Fruit fly (Drosophila melanogaster) whole organism, prepupa: ENCODE results near the gene CG18233.

Experiments
- Blimp-1 ChIP-seq: fragments of 200-800 bp; sonication (Bioruptor generic); optimal IDR thresholded peaks from 3 replicates; lab custom pipeline; 2017; ENCODE audit warnings: missing biosample characterization, missing genetic modification characterization, mild to moderate bottlenecking, moderate library complexity, missing genetic modification reagents
- CG10631 ChIP-seq: fragments of 200-800 bp; sonication (Bioruptor generic); optimal IDR thresholded peaks from 2 replicates; lab custom pipeline; 2016; ENCODE audit warnings: missing biosample characterization, missing genetic modification characterization
- CG10669 ChIP-seq: fragments of 200-800 bp; sonication (Bioruptor generic); optimal IDR thresholded peaks from 3 replicates; lab custom pipeline; 2018; ENCODE audit warnings: missing biosample characterization, mild to moderate bottlenecking, missing genetic modification characterization, moderate library complexity
- CG11902 ChIP-seq: fragments of 200-800 bp; sonication (Bioruptor generic); optimal IDR thresholded peaks from 3 replicates; lab custom pipeline; 2016; ENCODE audit warnings: missing biosample characterization, missing genetic modification characterization
- CG15336 ChIP-seq: fragments of 200-800 bp; sonication (Bioruptor generic); IDR thresholded peaks from 2 replicates; pipeline ENCODE4 v1.3.6; 2022; ENCODE audit warnings: missing biosample characterization, missing genetic modification characterization
- CG1621 ChIP-seq: fragments of 200-800 bp; sonication (Bioruptor generic); optimal IDR thresholded peaks from 3 replicates; lab custom pipeline; 2018; ENCODE audit warnings: missing biosample characterization, mild to moderate bottlenecking, missing genetic modification characterization
- CG16779 ChIP-seq: fragments of 200-800 bp; sonication (Bioruptor generic); optimal IDR thresholded peaks from 3 replicates; lab custom pipeline; 2017; ENCODE audit warnings: missing biosample characterization, mild to moderate bottlenecking, missing genetic modification characterization
- CG3032 ChIP-seq: fragments of 200-800 bp; optimal IDR thresholded peaks from 2 replicates; lab custom pipeline; 2019; ENCODE audit warnings: missing biosample characterization, mild to moderate bottlenecking, missing genetic modification characterization, moderate library complexity
- CG34406 ChIP-seq: fragments of 200-800 bp; sonication (Bioruptor generic); optimal IDR thresholded peaks from 3 replicates; lab custom pipeline; 2016; ENCODE audit warnings: missing biosample characterization, missing genetic modification characterization
- CG3919 ChIP-seq: fragments of 200-800 bp; sonication (Bioruptor generic); optimal IDR thresholded peaks from 3 replicates; lab custom pipeline; 2016; ENCODE audit warnings: missing biosample characterization, missing genetic modification characterization
- CG4318 ChIP-seq: fragments of 200-800 bp; sonication (Bioruptor generic); optimal IDR thresholded peaks from 3 replicates; lab custom pipeline; 2017; ENCODE audit warnings: missing biosample characterization, mild to moderate bottlenecking, missing genetic modification characterization
- CG6276 ChIP-seq: fragments of 200-800 bp; sonication (Bioruptor generic); optimal IDR thresholded peaks from 2 replicates; lab custom pipeline; 2017; ENCODE audit warnings: missing biosample characterization, mild to moderate bottlenecking, missing genetic modification characterization
- CG6792 ChIP-seq: fragments of 200-800 bp; sonication (Bioruptor generic); optimal IDR thresholded peaks from 3 replicates; lab custom pipeline; 2016; ENCODE audit warnings: missing biosample characterization, missing genetic modification characterization
- CG6808 ChIP-seq: fragments of 200-800 bp; sonication (Bioruptor generic); optimal IDR thresholded peaks from 3 replicates; lab custom pipeline; 2017; ENCODE audit warnings: missing biosample characterization, missing genetic modification characterization, mild to moderate bottlenecking, moderate library complexity, missing genetic modification reagents
- CG6854 ChIP-seq: fragments of 200-800 bp; sonication (Bioruptor generic); optimal IDR thresholded peaks from 2 replicates; lab custom pipeline; 2017; ENCODE audit warnings: missing biosample characterization, mild to moderate bottlenecking, missing genetic modification characterization
- CG7368 ChIP-seq: fragments of 200-800 bp; sonication (Bioruptor generic); optimal IDR thresholded peaks from 3 replicates; lab custom pipeline; 2016; ENCODE audit warnings: missing biosample characterization, missing genetic modification characterization
- CG8119 ChIP-seq: fragments of 200-800 bp; sonication (Bioruptor generic); IDR thresholded peaks from 3 replicates; pipeline ENCODE4 v1.3.6; 2022; ENCODE audit warnings: missing biosample characterization, missing genetic modification characterization
- CG8632 ChIP-seq: fragments of 200-800 bp; sonication (Bioruptor generic); optimal IDR thresholded peaks from 3 replicates; lab custom pipeline; 2016; ENCODE audit warnings: missing biosample characterization, missing genetic modification characterization
- CG9139 ChIP-seq: fragments of 200-800 bp; sonication (Bioruptor generic); optimal IDR thresholded peaks from 3 replicates; lab custom pipeline; 2017; ENCODE audit warnings: missing biosample characterization, mild to moderate bottlenecking, missing genetic modification characterization
- Eip75B ChIP-seq: fragments of 200-800 bp; sonication (Bioruptor generic); optimal IDR thresholded peaks from 3 replicates; lab custom pipeline; 2016; ENCODE audit warnings: missing biosample characterization, missing genetic modification characterization
- Eip78C ChIP-seq: fragments of 200-800 bp; sonication (Bioruptor generic); peaks from one replicate; lab custom pipeline; 2016; ENCODE audit warnings: missing biosample characterization, missing genetic modification characterization
- Eip93F ChIP-seq: fragments of 200-800 bp; sonication (Bioruptor generic); optimal IDR thresholded peaks from 2 replicates; lab custom pipeline; 2016; ENCODE audit warnings: missing biosample characterization, mild to moderate bottlenecking, missing genetic modification characterization
- Ets21C ChIP-seq: fragments of 200-800 bp; sonication (Bioruptor generic); optimal IDR thresholded peaks from 3 replicates; lab custom pipeline; 2016; ENCODE audit warnings: missing biosample characterization, missing genetic modification characterization
- Ets96B ChIP-seq: fragments of 200-800 bp; optimal IDR thresholded peaks from 2 replicates; lab custom pipeline; 2019; ENCODE audit warnings: missing biosample characterization, mild to moderate bottlenecking, missing genetic modification characterization, moderate library complexity
- Gug ChIP-seq: fragments of 200-800 bp; sonication (Bioruptor generic); IDR thresholded peaks from 2 replicates; pipeline ENCODE4 v1.3.6; 2022; ENCODE audit warnings: missing biosample characterization, missing genetic modification characterization
- Hr38 ChIP-seq: sonication (Bioruptor generic); optimal IDR thresholded peaks from 2 replicates; lab custom pipeline; 2016; ENCODE audit warnings: missing biosample characterization, missing genetic modification characterization
- Hr39 ChIP-seq: fragments of 200-800 bp; sonication (Bioruptor generic); optimal IDR thresholded peaks from 2 replicates; lab custom pipeline; 2016; ENCODE audit warnings: missing biosample characterization, missing genetic modification characterization
- Lpt ChIP-seq: fragments of 200-800 bp; sonication (Bioruptor generic); optimal IDR thresholded peaks from 3 replicates; lab custom pipeline; 2016; ENCODE audit warnings: missing biosample characterization, missing genetic modification characterization
- Met ChIP-seq: fragments of 200-800 bp; sonication (Bioruptor generic); optimal IDR thresholded peaks from 3 replicates; lab custom pipeline; 2016; ENCODE audit warnings: missing biosample characterization, missing genetic modification characterization
- OdsH ChIP-seq: fragments of 200-800 bp; sonication (Bioruptor generic); optimal IDR thresholded peaks from 3 replicates; lab custom pipeline; 2016; ENCODE audit warnings: missing biosample characterization, missing genetic modification characterization
- Smox ChIP-seq: fragments of 200-800 bp; sonication (Bioruptor generic); optimal IDR thresholded peaks from 3 replicates; lab custom pipeline; 2016; ENCODE audit warnings: missing biosample characterization, missing genetic modification characterization
- dac ChIP-seq: fragments of 200-800 bp; sonication (Bioruptor generic); optimal IDR thresholded peaks from 2 replicates; lab custom pipeline; 2017; ENCODE audit warnings: missing biosample characterization, mild to moderate bottlenecking, missing genetic modification characterization
- dsx ChIP-seq: fragments of 200-800 bp; optimal IDR thresholded peaks from 3 replicates; lab custom pipeline; 2019; ENCODE audit warnings: missing biosample characterization, mild to moderate bottlenecking, missing genetic modification characterization, moderate library complexity; ENCODE audit not compliant: poor library complexity, severe bottlenecking
- fd85E ChIP-seq: fragments of 200-800 bp; sonication (Bioruptor generic); optimal IDR thresholded peaks from 3 replicates; lab custom pipeline; 2016; ENCODE audit warnings: missing biosample characterization, missing genetic modification characterization
- fkh ChIP-seq: fragments of 200-800 bp; sonication (Bioruptor generic); optimal IDR thresholded peaks from 3 replicates; lab custom pipeline; 2017; ENCODE audit warnings: missing biosample characterization, mild to moderate bottlenecking, missing genetic modification characterization, moderate library complexity
- lz ChIP-seq: fragments of 200-800 bp; sonication (Bioruptor generic); optimal IDR thresholded peaks from 3 replicates; lab custom pipeline; 2016; ENCODE audit warnings: missing biosample characterization, missing genetic modification characterization
- pdm3 ChIP-seq: fragments of 200-800 bp; sonication (Bioruptor generic); optimal IDR thresholded peaks from 3 replicates; lab custom pipeline; 2016; ENCODE audit warnings: missing biosample characterization, missing genetic modification characterization
- salr ChIP-seq, 2 experiments: fragments of 200-800 bp; sonication (Bioruptor generic); optimal IDR thresholded peaks; 3 replicates each; lab custom pipeline; 2016 to 2018; ENCODE audit warnings: missing biosample characterization in 2 of 2, missing genetic modification characterization in 2 of 2, mild to moderate bottlenecking in 1 of 2
- topi ChIP-seq: fragments of 200-800 bp; sonication (Bioruptor generic); optimal IDR thresholded peaks from 3 replicates; lab custom pipeline; 2016; ENCODE audit warnings: missing biosample characterization, missing genetic modification characterization
- vri ChIP-seq: fragments of 200-800 bp; sonication (Bioruptor generic); optimal IDR thresholded peaks from 3 replicates; lab custom pipeline; 2016; ENCODE audit warnings: missing biosample characterization, mild to moderate bottlenecking, missing genetic modification characterization

CG18233 gene

dm6 chr3L:18640584-18641527, 35.6 kb downstream of the CG18233 start (continued):
- TF ChIP-seq pdm3 (GFP tag; lab: Kevin White, UChicago): peak; percentile 94
- TF ChIP-seq vri (GFP tag; lab: Kevin White, UChicago): peak; percentile 81
- TF ChIP-seq lz: peak; percentile 84
- TF ChIP-seq Ets21C: peak; percentile 83
- TF ChIP-seq CG1621 (tag; lab: Kevin White, UChicago): peak; percentile 71
- TF ChIP-seq Met (GFP tag; lab: Kevin White, UChicago): peak; percentile 91
- TF ChIP-seq dsx (GFP tag; lab: Kevin White, UChicago): peak; percentile 68
- peak; percentile 76 for TF ChIP-seq CG6792 (GFP tag; lab: Kevin White, UChicago)
- peak; percentile 98 for TF ChIP-seq CG15336
- peak; percentile 86 for TF ChIP-seq CG11902 (GFP tag; lab: Kevin White, UChicago)
- TF ChIP-seq CG6808 (GFP tag; lab: Kevin White, UChicago): peak; percentile 68
- TF ChIP-seq Blimp-1 (GFP tag; lab: Kevin White, UChicago): peak; percentile 60
- peak; percentile 95 for TF ChIP-seq Hr39
- TF ChIP-seq Ets96B: peak; percentile 79
- peak; percentile 75 for TF ChIP-seq CG3032
- peak; percentile 74 to 92 for TF ChIP-seq salr (GFP tag; optimal IDR thresholded peaks at IDR 0.05; lab: Kevin White, UChicago)
- peak; percentile 90 for TF ChIP-seq CG6276 (GFP tag; lab: Kevin White, UChicago)
- peak; percentile 82 for TF ChIP-seq CG7368
- TF ChIP-seq CG8119 (GFP tag; lab: Robert Waterston, UW): peak; percentile 97
- peak; percentile 97 for TF ChIP-seq Lpt (GFP tag; lab: Kevin White, UChicago)
- TF ChIP-seq fd85E: peak; percentile 63
- peak; percentile 68 for TF ChIP-seq CG10669 (GFP tag; lab: Kevin White, UChicago)
- TF ChIP-seq Eip93F (GFP tag; lab: Kevin White, UChicago): peak; percentile 38
- TF ChIP-seq CG16779 (tag; lab: Kevin White, UChicago): peak; percentile 81
- TF ChIP-seq Hr38: peak; percentile 91
- TF ChIP-seq CG4318 (GFP tag; lab: Kevin White, UChicago): peak; percentile 95
- peak; percentile 91 for TF ChIP-seq Smox (GFP tag; lab: Kevin White, UChicago)
- peak; percentile 86 for TF ChIP-seq CG34406 (GFP tag; lab: Kevin White, UChicago)
- peak; percentile 83 for TF ChIP-seq CG8632 (GFP tag; lab: Kevin White, UChicago)
- TF ChIP-seq CG9139 (GFP tag; lab: Kevin White, UChicago): peak; percentile 56
- TF ChIP-seq fkh (GFP tag; lab: Kevin White, UChicago): peak; percentile 54
- peak; percentile 96 for TF ChIP-seq Eip78C
- peak; percentile 84 for TF ChIP-seq CG10631
- TF ChIP-seq OdsH (GFP tag; lab: Kevin White, UChicago): peak; percentile 97

- TF ChIP-seq topi (GFP tag; lab: Kevin White, UChicago): no peak
- TF ChIP-seq Eip75B (GFP tag; lab: Kevin White, UChicago): no peak
- no peak for TF ChIP-seq Gug
- no peak for TF ChIP-seq CG1621 (tag; lab: Kevin White, UChicago)
- TF ChIP-seq CG6854 (GFP tag; lab: Kevin White, UChicago): no peak
- TF ChIP-seq fkh (GFP tag; lab: Kevin White, UChicago): no peak
- TF ChIP-seq CG16779 (tag; lab: Kevin White, UChicago): no peak
- no peak for TF ChIP-seq dsx (GFP tag; lab: Kevin White, UChicago)
- no peak for TF ChIP-seq CG4318 (GFP tag; lab: Kevin White, UChicago)
- no peak for TF ChIP-seq CG6792 (GFP tag; lab: Kevin White, UChicago)
- TF ChIP-seq Blimp-1 (GFP tag; lab: Kevin White, UChicago): no peak
- TF ChIP-seq dac (GFP tag; lab: Kevin White, UChicago): no peak
- TF ChIP-seq Hr39: no peak
- TF ChIP-seq CG3919: no peak
- no peak for TF ChIP-seq CG6276 (GFP tag; lab: Kevin White, UChicago)
- no peak for TF ChIP-seq CG11902 (GFP tag; lab: Kevin White, UChicago)
- no peak for TF ChIP-seq CG3032
- TF ChIP-seq Eip93F (GFP tag; lab: Kevin White, UChicago): no peak
- TF ChIP-seq Eip78C: no peak
- no peak for TF ChIP-seq Lpt (GFP tag; lab: Kevin White, UChicago)
These were observed 38.0 kb downstream of the CG18233 start for dm6 chr3L:18643222-18643621.
